Fruit fly (Drosophila melanogaster) whole organism, pupa: ENCODE data around the gene CG11403.

Source experiments
- CG10348 ChIP-seq: fragments of 200-800 bp; sonication (Bioruptor generic); IDR thresholded peaks from 2 replicates; pipeline ENCODE4 v1.3.6; 2022; ENCODE audit warnings: missing biosample characterization, missing genetic modification characterization
- CG12605 ChIP-seq: fragments of 200-800 bp; sonication (Bioruptor generic); IDR thresholded peaks from 2 replicates; pipeline ENCODE4 v1.3.6; 2022; ENCODE audit warnings: missing biosample characterization, missing genetic modification characterization
- CG13204 ChIP-seq: fragments of 200-800 bp; sonication (Bioruptor generic); optimal IDR thresholded peaks from 2 replicates; lab custom pipeline; 2018; ENCODE audit warnings: missing biosample characterization, mild to moderate bottlenecking, missing genetic modification characterization, moderate library complexity
- CG14655 ChIP-seq: fragments of 200-800 bp; sonication (Bioruptor generic); optimal IDR thresholded peaks from 3 replicates; lab custom pipeline; 2017; ENCODE audit warnings: mild to moderate bottlenecking, missing biosample characterization, missing genetic modification reagents, missing genetic modification characterization
- CG15710 ChIP-seq: fragments of 200-800 bp; sonication (Bioruptor generic); optimal IDR thresholded peaks from 2 replicates; lab custom pipeline; 2018; ENCODE audit warnings: missing biosample characterization, mild to moderate bottlenecking, missing genetic modification characterization, moderate library complexity
- CG17806 ChIP-seq: fragments of 200-800 bp; sonication (Bioruptor generic); optimal IDR thresholded peaks from 2 replicates; lab custom pipeline; 2018; ENCODE audit warnings: missing biosample characterization, mild to moderate bottlenecking, missing genetic modification characterization, moderate library complexity
- CG32121 ChIP-seq: fragments of 200-800 bp; sonication (Bioruptor generic); IDR thresholded peaks from 2 replicates; pipeline ENCODE4 v1.3.6; 2022; ENCODE audit warnings: missing biosample characterization, missing genetic modification characterization
- CG34367 ChIP-seq: fragments of 200-800 bp; sonication (Bioruptor generic); optimal IDR thresholded peaks from 2 replicates; lab custom pipeline; 2018; ENCODE audit warnings: missing biosample characterization, mild to moderate bottlenecking, missing genetic modification characterization
- CG4496 ChIP-seq: fragments of 200-800 bp; sonication (Bioruptor generic); IDR thresholded peaks from 3 replicates; pipeline ENCODE4 v1.3.6; 2022; ENCODE audit warnings: missing biosample characterization, missing genetic modification characterization
- CG8159 ChIP-seq: fragments of 200-800 bp; sonication (Bioruptor generic); optimal IDR thresholded peaks from 3 replicates; lab custom pipeline; 2018; ENCODE audit warnings: missing biosample characterization, mild to moderate bottlenecking, missing genetic modification characterization, moderate library complexity
- CG8301 ChIP-seq: fragments of 200-800 bp; sonication (Bioruptor generic); optimal IDR thresholded peaks from 2 replicates; lab custom pipeline; 2018; ENCODE audit warnings: missing biosample characterization, mild to moderate bottlenecking, missing genetic modification characterization
- CG9948 ChIP-seq: fragments of 200-800 bp; sonication (Bioruptor generic); optimal IDR thresholded peaks from 2 replicates; lab custom pipeline; 2018; ENCODE audit warnings: missing biosample characterization, mild to moderate bottlenecking, missing genetic modification characterization, moderate library complexity
- D1 ChIP-seq: fragments of 200-800 bp; sonication (Bioruptor generic); optimal IDR thresholded peaks from 2 replicates; lab custom pipeline; 2018; ENCODE audit warnings: missing biosample characterization, mild to moderate bottlenecking, missing genetic modification characterization, moderate library complexity
- EcR ChIP-seq: fragments of 200-800 bp; sonication (Bioruptor generic); optimal IDR thresholded peaks from 3 replicates; lab custom pipeline; 2019; ENCODE audit warnings: missing biosample characterization, missing genetic modification characterization, mild to moderate bottlenecking, moderate library complexity, missing genetic modification reagents
- Ets98B ChIP-seq: fragments of 200-800 bp; sonication (Bioruptor generic); IDR thresholded peaks from 2 replicates; pipeline ENCODE4 v1.3.6; 2022; ENCODE audit warnings: missing biosample characterization, missing genetic modification characterization
- Pif1A ChIP-seq: fragments of 200-800 bp; sonication (Bioruptor generic); optimal IDR thresholded peaks from 3 replicates; lab custom pipeline; 2016; ENCODE audit warnings: missing biosample characterization, missing genetic modification characterization
- Pif1B ChIP-seq: fragments of 200-800 bp; sonication (Bioruptor generic); optimal IDR thresholded peaks from 3 replicates; lab custom pipeline; 2016; ENCODE audit warnings: missing biosample characterization, missing genetic modification characterization
- Snoo ChIP-seq: fragments of 200-800 bp; sonication (Bioruptor generic); optimal IDR thresholded peaks from 3 replicates; lab custom pipeline; 2017; ENCODE audit warnings: missing biosample characterization, mild to moderate bottlenecking, missing genetic modification characterization, inconsistent platforms
- fd96Ca ChIP-seq: fragments of 200-800 bp; sonication (Bioruptor generic); IDR thresholded peaks from 3 replicates; pipeline ENCODE4 v1.3.6; 2022; ENCODE audit warnings: missing biosample characterization, missing genetic modification characterization
- gl ChIP-seq: fragments of 200-800 bp; sonication (Bioruptor generic); optimal IDR thresholded peaks from 2 replicates; lab custom pipeline; 2018; ENCODE audit warnings: missing biosample characterization, mild to moderate bottlenecking, missing genetic modification characterization
- rn ChIP-seq: fragments of 200-800 bp; sonication (Bioruptor generic); IDR thresholded peaks from 2 replicates; pipeline ENCODE4 v1.3.6; 2022; ENCODE audit warnings: missing biosample characterization, missing genetic modification characterization

The CG11403 gene

DNA sequence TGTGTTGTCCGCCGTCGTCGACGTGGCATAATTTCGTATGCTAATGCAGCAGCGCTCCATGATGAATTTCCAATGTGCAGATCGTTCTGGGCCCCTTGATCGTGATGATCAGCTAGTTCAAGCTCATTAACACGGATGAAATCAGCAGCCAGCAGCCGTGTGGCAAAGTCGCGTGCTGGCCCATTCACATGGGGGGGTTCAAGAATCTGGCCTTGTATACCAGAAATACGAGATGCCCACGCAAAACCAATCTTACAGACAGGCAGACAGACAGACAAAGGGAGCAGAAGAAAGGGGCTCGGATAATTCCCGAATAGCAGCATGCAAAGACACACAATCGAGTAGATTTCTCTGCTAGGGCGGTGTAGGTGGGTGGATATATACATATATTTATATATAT, 10.1 kb downstream of the CG11403 start:
- TF ChIP-seq CG9948, result no peak
- peak; percentile 87 for TF ChIP-seq EcR

DNA sequence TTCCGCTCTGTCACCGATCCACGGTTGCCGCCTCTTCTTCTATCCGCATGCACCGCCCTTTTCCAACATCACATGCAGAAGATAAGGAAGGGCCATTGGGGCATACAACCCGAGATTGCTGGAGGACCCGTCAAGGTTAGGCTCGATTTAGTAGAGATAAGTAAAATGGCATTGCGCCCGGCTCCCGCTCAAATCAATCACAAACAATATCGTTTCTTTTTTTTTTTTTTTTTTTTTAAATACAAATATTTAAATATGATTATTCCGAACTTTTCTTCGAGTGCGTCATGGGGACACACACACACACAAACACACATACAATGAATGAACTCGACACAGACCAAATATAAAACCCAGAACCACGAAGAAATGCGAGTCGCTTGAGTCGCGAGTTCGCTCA, 10.6 kb downstream of the CG11403 start:
- TF ChIP-seq CG32121 (GFP tag; lab: Robert Waterston, UW) (no peak), gl (tag; lab: Kevin White, UChicago) (no peak), CG9948 (peak; percentile 31), CG34367 (tag; lab: Kevin White, UChicago) (no peak), CG4496 (peak; percentile 57; the same call in 2 of the 3 replicates), CG17806 (tag; lab: Kevin White, UChicago) (peak; percentile 16), CG12605 (peak; percentile 39; the same call in 1 of the 2 replicates), CG13204 (GFP tag; lab: Kevin White, UChicago) (no peak), CG14655 (GFP tag; lab: Kevin White, UChicago) (no peak), EcR (no peak), Ets98B (GFP tag; lab: Robert Waterston, UW) (peak; percentile 10; the same call in 1 of the 2 replicates), fd96Ca (GFP tag; lab: Robert Waterston, UW) (peak; percentile 66; the same call in 2 of the 3 replicates), CG8159 (tag; lab: Kevin White, UChicago) (peak; percentile 20), Pif1B (GFP tag; lab: Kevin White, UChicago) (peak; percentile 37)

dm6 chrX:1225859-1226258, 13.8 kb downstream of the CG11403 start:
- peak; percentile 23 for TF ChIP-seq EcR
- no peak for TF ChIP-seq CG12605
- no peak for TF ChIP-seq gl (tag; lab: Kevin White, UChicago)
- no peak for TF ChIP-seq CG8301
- TF ChIP-seq CG13204 (GFP tag; lab: Kevin White, UChicago), result no peak
- no peak for TF ChIP-seq CG32121 (GFP tag; lab: Robert Waterston, UW)
- TF ChIP-seq, all 21 proteins: peak for 1

DNA sequence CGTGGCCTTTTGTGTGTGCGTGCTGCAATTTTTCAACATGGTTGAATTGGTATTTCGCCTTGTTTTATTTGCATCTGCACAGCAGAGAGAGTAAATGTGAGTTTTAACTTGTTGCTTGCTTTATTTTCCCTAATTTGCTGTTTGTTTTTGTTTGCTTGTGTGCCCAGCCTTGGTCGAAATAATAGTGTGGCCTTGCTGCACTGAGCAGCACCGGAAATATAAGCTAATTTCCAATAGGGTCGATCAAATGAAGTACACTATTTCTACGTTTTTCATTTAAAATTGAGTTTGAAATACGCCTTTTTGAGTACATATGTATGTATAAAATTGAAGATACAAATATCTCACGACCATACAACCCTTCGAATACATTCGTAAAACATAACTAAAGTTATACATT, 23.0 kb downstream of the CG11403 start:
- TF ChIP-seq CG4496, result peak; percentile 43; the same call in 1 of the 3 replicates
- TF ChIP-seq Ets98B (GFP tag; lab: Robert Waterston, UW), result 0 out of 2 replicates have a peak, but pooled peaks have one; percentile 16
- TF ChIP-seq CG12605, result peak; percentile 29; the same call in 1 of the 2 replicates
- TF ChIP-seq CG8159 (tag; lab: Kevin White, UChicago), result no peak

DNA sequence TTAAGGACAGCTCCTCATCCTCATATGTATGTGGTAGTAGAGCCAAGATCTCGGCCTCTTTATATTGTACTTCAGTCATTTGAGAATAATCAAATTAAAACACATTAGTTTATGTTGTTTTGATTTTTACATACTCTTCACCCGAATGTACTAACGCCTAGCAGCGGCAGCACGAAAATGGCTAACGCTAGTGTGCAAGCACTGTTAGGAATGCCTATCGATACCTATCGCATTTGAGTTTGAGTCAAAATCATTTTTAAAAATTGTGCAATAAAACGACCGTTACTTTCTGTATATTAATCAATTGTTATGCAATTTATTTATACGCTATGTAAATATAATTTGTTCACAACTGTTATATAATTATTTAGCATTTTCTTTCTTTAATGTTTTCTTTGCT, 24.7 kb downstream of the CG11403 start, which contains the start of gene CG11398:
CG11398 (minus strand) TSS at position 157 of the 400 bp plus-strand sequence.
- TF ChIP-seq CG14655 (GFP tag; lab: Kevin White, UChicago), result no peak
- TF ChIP-seq CG13204 (GFP tag; lab: Kevin White, UChicago), result no peak
- TF ChIP-seq CG34367 (tag; lab: Kevin White, UChicago), result no peak
- no peak for TF ChIP-seq EcR
- TF ChIP-seq fd96Ca (GFP tag; lab: Robert Waterston, UW), result no peak
- no peak for TF ChIP-seq rn (GFP tag; lab: Robert Waterston, UW)
- no peak for TF ChIP-seq CG17806 (tag; lab: Kevin White, UChicago)
- TF ChIP-seq Pif1B (GFP tag; lab: Kevin White, UChicago), result no peak
- TF ChIP-seq Pif1A, result no peak
- TF ChIP-seq CG12605, result no peak
- no peak for TF ChIP-seq CG9948
- TF ChIP-seq, all 21 proteins: peak for 0

- no peak for TF ChIP-seq Pif1B (GFP tag; lab: Kevin White, UChicago)
- no peak for TF ChIP-seq Snoo (tag; lab: Kevin White, UChicago)
- no peak for TF ChIP-seq CG32121 (GFP tag; lab: Robert Waterston, UW)
- TF ChIP-seq CG9948, result peak; percentile 16
- peak; percentile 8 for TF ChIP-seq CG8159 (tag; lab: Kevin White, UChicago)
- no peak for TF ChIP-seq CG12605
- TF ChIP-seq D1 (tag; lab: Kevin White, UChicago), result no peak
- TF ChIP-seq rn (GFP tag; lab: Robert Waterston, UW), result no peak
- no peak for TF ChIP-seq CG4496
- no peak for TF ChIP-seq CG8301
- TF ChIP-seq, all 21 proteins: peak for 2
These were observed 30.2 kb downstream of the CG11403 start, which contains the start of gene CG11382 for dm6 chrX:1209251-1210020. Gene CG11382, plus strand, starts transcription at chrX:1209970.

- TF ChIP-seq CG10348 (GFP tag; lab: Robert Waterston, UW) (no peak), CG14655 (GFP tag; lab: Kevin White, UChicago) (no peak), CG9948 (no peak), D1 (tag; lab: Kevin White, UChicago) (no peak), Pif1B (GFP tag; lab: Kevin White, UChicago) (no peak), CG12605 (no peak), gl (tag; lab: Kevin White, UChicago) (no peak), CG34367 (tag; lab: Kevin White, UChicago) (no peak), CG4496 (no peak), CG32121 (GFP tag; lab: Robert Waterston, UW) (no peak), CG15710 (no peak), rn (GFP tag; lab: Robert Waterston, UW) (no peak)
These were observed 33.2 kb downstream of the CG11403 start, which contains the start of gene CG14624 for dm6 chrX:1206437-1206836. Gene CG14624, plus strand, starts transcription at chrX:1206737.
